Worm (Caenorhabditis elegans): ENCODE results near the gene F17E9.15.

DNA sequence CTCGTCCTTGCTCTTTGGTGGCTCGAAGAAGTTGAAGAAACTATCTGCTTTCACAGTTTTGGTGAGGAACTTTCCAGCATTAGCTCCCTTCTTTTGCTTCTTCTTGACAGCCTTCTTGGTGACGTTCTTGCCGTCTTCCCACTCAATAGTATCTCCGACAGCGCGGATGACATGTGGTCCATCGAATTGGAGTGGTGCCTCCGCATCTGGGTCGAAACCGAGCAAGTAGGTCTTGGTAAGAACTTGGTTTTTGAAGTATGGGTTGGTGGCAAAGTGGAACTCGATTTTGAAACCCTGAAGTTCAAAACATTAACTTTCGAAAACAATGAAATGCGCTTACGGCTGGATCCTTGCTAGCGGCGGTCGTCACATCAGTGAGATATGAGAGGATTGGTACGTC is 31.1 kb downstream of the F17E9.15 start:
- no peak for TF ChIP-seq snpc-3.4 (tag; optimal IDR thresholded peaks at IDR 0.05)
- TF ChIP-seq C17E4.6 (GFP tag; IDR thresholded peaks at IDR 0.05) = no peak
- no peak for TF ChIP-seq egl-18 (GFP tag; IDR thresholded peaks at IDR 0.05)
- no peak for TF ChIP-seq Y79H2A.3 (GFP tag; conservative IDR thresholded peaks at IDR 0.05)
- TF ChIP-seq aptf-2 (GFP tag; conservative IDR thresholded peaks at IDR 0.05) = no peak

Data from whole organism, young adult.